Fruit fly (Drosophila melanogaster) whole organism, adult: Measurements from ENCODE around the gene rictor.

Source experiments
- CG33017 ChIP-seq: fragments of 200-800 bp; sonication (Bioruptor generic); optimal IDR thresholded peaks from 2 replicates; lab custom pipeline; 2018; ENCODE audit warnings: missing biosample characterization, mild to moderate bottlenecking, missing genetic modification characterization, moderate library complexity
- Mnt ChIP-seq: fragments of 200-800 bp; sonication (Bioruptor generic); optimal IDR thresholded peaks from 2 replicates; lab custom pipeline; 2016; ENCODE audit warnings: missing biosample characterization, mild to moderate bottlenecking, missing genetic modification characterization
- bab1 ChIP-seq: fragments of 200-800 bp; sonication (Bioruptor generic); optimal IDR thresholded peaks from 3 replicates; lab custom pipeline; 2019; ENCODE audit warnings: missing biosample characterization, mild to moderate bottlenecking, missing genetic modification characterization, moderate library complexity
- pad ChIP-seq: fragments of 200-800 bp; sonication (Bioruptor generic); optimal IDR thresholded peaks from 3 replicates; lab custom pipeline; 2017; ENCODE audit warnings: missing biosample characterization, missing genetic modification characterization, mild to moderate bottlenecking, moderate library complexity, missing genetic modification reagents
- toe ChIP-seq: fragments of 200-800 bp; sonication (Bioruptor generic); optimal IDR thresholded peaks from 2 replicates; lab custom pipeline; 2016; ENCODE audit warnings: missing biosample characterization, missing genetic modification characterization

- TF ChIP-seq bab1 (no peak), toe (GFP tag; lab: Kevin White, UChicago) (no peak), pad (GFP tag; lab: Kevin White, UChicago) (no peak), CG33017 (no peak), Mnt (GFP tag; lab: Kevin White, UChicago) (peak; percentile 30)
Observed at dm6 chrX:19260696-19260989, 397 bp downstream of the rictor start.
